Fruit fly (Drosophila melanogaster) whole organism, embryonic: ENCODE measurements around the gene CG32066.

Source experiments
- Adf1 ChIP-seq: fragments of 200-800 bp; sonication (Bioruptor generic); IDR thresholded peaks from 2 replicates; pipeline ENCODE4 v1.3.6; 2022; ENCODE audit warnings: missing biosample characterization, missing genetic modification characterization
- Antp ChIP-seq: fragments of 200-800 bp; sonication (Bioruptor generic); optimal IDR thresholded peaks from 3 replicates; lab custom pipeline; 2016; ENCODE audit warnings: missing biosample characterization, missing genetic modification characterization
- Bgb ChIP-seq: fragments of 200-800 bp; sonication (Bioruptor generic); IDR thresholded peaks from 2 replicates; pipeline ENCODE4 v1.3.6; 2022; ENCODE audit warnings: missing biosample characterization, missing genetic modification characterization; ENCODE audit not compliant: partially characterized antibody
- CG11247 ChIP-seq: fragments of 200-800 bp; sonication (Bioruptor generic); IDR thresholded peaks from 2 replicates; pipeline ENCODE4 v1.3.6; 2022; ENCODE audit warnings: missing biosample characterization, missing genetic modification characterization
- CG11695 ChIP-seq: fragments of 200-800 bp; sonication (Bioruptor generic); IDR thresholded peaks from 3 replicates; pipeline ENCODE4 v1.3.6; 2022; ENCODE audit warnings: missing biosample characterization, missing genetic modification characterization
- CG11723 ChIP-seq: fragments of 200-800 bp; sonication (Bioruptor generic); optimal IDR thresholded peaks from 2 replicates; lab custom pipeline; 2017; ENCODE audit warnings: missing biosample characterization, mild to moderate bottlenecking, missing genetic modification characterization
- CG12942 ChIP-seq: fragments of 200-800 bp; sonication (Bioruptor generic); optimal IDR thresholded peaks from 3 replicates; lab custom pipeline; 2016; ENCODE audit warnings: missing biosample characterization, missing genetic modification characterization
- CG17359 ChIP-seq: fragments of 200-800 bp; sonication (Bioruptor generic); optimal IDR thresholded peaks from 3 replicates; lab custom pipeline; 2018; ENCODE audit warnings: missing biosample characterization, mild to moderate bottlenecking, missing genetic modification characterization, moderate library complexity
- CG1792 ChIP-seq: fragments of 200-800 bp; sonication (Bioruptor generic); optimal IDR thresholded peaks from 2 replicates; lab custom pipeline; 2016; ENCODE audit warnings: missing biosample characterization, missing genetic modification characterization
- CG31224 ChIP-seq: fragments of 200-800 bp; sonication (Bioruptor generic); IDR thresholded peaks from 2 replicates; pipeline ENCODE4 v1.3.6; 2022; ENCODE audit warnings: missing biosample characterization, missing genetic modification characterization
- CG31388 ChIP-seq: fragments of 200-800 bp; sonication (Bioruptor generic); optimal IDR thresholded peaks from 2 replicates; lab custom pipeline; 2016; ENCODE audit warnings: missing biosample characterization, missing genetic modification characterization
- CG3163 ChIP-seq: fragments of 200-800 bp; sonication (Bioruptor generic); optimal IDR thresholded peaks from 3 replicates; lab custom pipeline; 2016; ENCODE audit warnings: missing biosample characterization, missing genetic modification characterization
- CG32532 ChIP-seq: fragments of 200-800 bp; sonication (Bioruptor generic); IDR thresholded peaks from 2 replicates; pipeline ENCODE4 v1.3.6; 2022; ENCODE audit warnings: missing biosample characterization, missing genetic modification characterization
- CG33213 ChIP-seq: fragments of 200-800 bp; sonication (Bioruptor generic); optimal IDR thresholded peaks from 3 replicates; lab custom pipeline; 2016; ENCODE audit warnings: missing biosample characterization, missing genetic modification characterization
- CG5180 ChIP-seq: fragments of 200-800 bp; sonication (Bioruptor generic); optimal IDR thresholded peaks from 3 replicates; lab custom pipeline; 2017; ENCODE audit warnings: missing biosample characterization, missing genetic modification characterization, mild to moderate bottlenecking, moderate library complexity, missing genetic modification reagents
- CG6683 ChIP-seq: fragments of 200-800 bp; sonication (Bioruptor generic); optimal IDR thresholded peaks from 2 replicates; lab custom pipeline; 2017; ENCODE audit warnings: missing biosample characterization, mild to moderate bottlenecking, missing genetic modification characterization, missing genetic modification reagents
- CG8290 ChIP-seq, 3 experiments: fragments of 200-800 bp; sonication (Bioruptor generic); optimal IDR thresholded peaks; 2 replicates each; lab custom pipeline; 2016 to 2019; ENCODE audit warnings: missing biosample characterization in 3 of 3, missing genetic modification characterization in 3 of 3, mild to moderate bottlenecking in 2 of 3, moderate library complexity in 1 of 3
- Drgx ChIP-seq: fragments of 200-800 bp; sonication (Bioruptor generic); IDR thresholded peaks from 2 replicates; pipeline ENCODE4 v1.3.6; 2022; ENCODE audit warnings: missing biosample characterization, missing genetic modification characterization
- Ets97D ChIP-seq: fragments of 200-800 bp; sonication (Bioruptor generic); optimal IDR thresholded peaks from 3 replicates; lab custom pipeline; 2016; ENCODE audit warnings: missing biosample characterization, missing genetic modification characterization
- H2.0 ChIP-seq: fragments of 200-800 bp; sonication (Bioruptor generic); IDR thresholded peaks from 2 replicates; pipeline ENCODE4 v1.3.6; 2022; ENCODE audit warnings: missing biosample characterization, missing genetic modification characterization
- HmgZ ChIP-seq: fragments of 200-800 bp; sonication (Bioruptor generic); optimal IDR thresholded peaks from 2 replicates; lab custom pipeline; 2018; ENCODE audit warnings: missing biosample characterization, mild to moderate bottlenecking, missing genetic modification characterization
- Hsf ChIP-seq: fragments of 200-800 bp; sonication (Bioruptor generic); optimal IDR thresholded peaks from 3 replicates; lab custom pipeline; 2016; ENCODE audit warnings: missing biosample characterization, missing genetic modification characterization
- MBD-R2 ChIP-seq: fragments of 200-800 bp; sonication (Bioruptor generic); IDR thresholded peaks from 2 replicates; pipeline ENCODE4 v1.3.6; 2022; ENCODE audit warnings: missing biosample characterization, missing genetic modification characterization
- MESR4 ChIP-seq: fragments of 200-800 bp; sonication (Bioruptor generic); optimal IDR thresholded peaks from 2 replicates; lab custom pipeline; 2018; ENCODE audit warnings: missing biosample characterization, mild to moderate bottlenecking, missing genetic modification characterization, moderate library complexity
- Mad ChIP-seq: fragments of 200-800 bp; sonication (Bioruptor generic); optimal IDR thresholded peaks from 2 replicates; lab custom pipeline; 2016; ENCODE audit warnings: missing biosample characterization, missing genetic modification characterization
- Meics ChIP-seq: fragments of 200-800 bp; sonication (Bioruptor generic); optimal IDR thresholded peaks from 2 replicates; lab custom pipeline; 2017; ENCODE audit warnings: missing biosample characterization, mild to moderate bottlenecking, missing genetic modification characterization
- Myb ChIP-seq: fragments of 200-800 bp; sonication (Bioruptor generic); optimal IDR thresholded peaks from 2 replicates; lab custom pipeline; 2016; ENCODE audit warnings: missing biosample characterization, missing genetic modification characterization
- Sox100B ChIP-seq: fragments of 200-800 bp; sonication (Bioruptor generic); optimal IDR thresholded peaks from 3 replicates; lab custom pipeline; 2018; ENCODE audit warnings: missing biosample characterization, mild to moderate bottlenecking, missing genetic modification characterization
- Ssrp ChIP-seq: fragments of 200-800 bp; sonication (Bioruptor generic); optimal IDR thresholded peaks from 2 replicates; lab custom pipeline; 2018; ENCODE audit warnings: missing biosample characterization, mild to moderate bottlenecking, missing genetic modification characterization, moderate library complexity
- Xrp1 ChIP-seq: fragments of 200-800 bp; sonication (Bioruptor generic); IDR thresholded peaks from 2 replicates; pipeline ENCODE4 v1.3.6; 2022; ENCODE audit warnings: missing biosample characterization, missing genetic modification characterization
- abd-A ChIP-seq: fragments of 200-800 bp; sonication (Bioruptor generic); optimal IDR thresholded peaks from 3 replicates; lab custom pipeline; 2019; ENCODE audit warnings: missing biosample characterization, mild to moderate bottlenecking, missing genetic modification characterization, moderate library complexity
- bbx ChIP-seq: fragments of 200-800 bp; sonication (Bioruptor generic); IDR thresholded peaks from 2 replicates; pipeline ENCODE4 v1.3.6; 2022; ENCODE audit warnings: missing biosample characterization, missing genetic modification characterization; ENCODE audit not compliant: partially characterized antibody
- crp ChIP-seq, 2 experiments: fragments of 200-800 bp; sonication (Bioruptor generic); optimal IDR thresholded peaks; 2 replicates in 1 of 2; 3 replicates in 1 of 2; lab custom pipeline; 2017; ENCODE audit warnings: missing biosample characterization in 2 of 2, missing genetic modification characterization in 2 of 2, mild to moderate bottlenecking in 1 of 2, moderate library complexity in 1 of 2
- cwo ChIP-seq: fragments of 200-800 bp; sonication (Bioruptor generic); optimal IDR thresholded peaks from 3 replicates; lab custom pipeline; 2017; ENCODE audit warnings: missing biosample characterization, missing genetic modification characterization, mild to moderate bottlenecking, moderate library complexity, missing genetic modification reagents
- disco-r ChIP-seq: fragments of 200-800 bp; sonication (Bioruptor generic); optimal IDR thresholded peaks from 2 replicates; lab custom pipeline; 2016; ENCODE audit warnings: missing biosample characterization, missing genetic modification characterization
- eyg ChIP-seq: fragments of 200-800 bp; sonication (Bioruptor generic); optimal IDR thresholded peaks from 3 replicates; lab custom pipeline; 2016; ENCODE audit warnings: missing biosample characterization, missing genetic modification characterization
- ham ChIP-seq: fragments of 200-800 bp; sonication (Bioruptor generic); IDR thresholded peaks from 2 replicates; pipeline ENCODE4 v1.3.6; 2022; ENCODE audit warnings: missing biosample characterization, missing genetic modification characterization
- jigr1 ChIP-seq: fragments of 200-800 bp; sonication (Bioruptor generic); IDR thresholded peaks from 3 replicates; pipeline ENCODE4 v1.3.6; 2022; ENCODE audit warnings: missing biosample characterization, missing genetic modification characterization
- kah ChIP-seq: fragments of 200-800 bp; sonication (Bioruptor generic); optimal IDR thresholded peaks from 2 replicates; lab custom pipeline; 2018; ENCODE audit warnings: missing biosample characterization, mild to moderate bottlenecking, missing genetic modification characterization
- mam ChIP-seq: fragments of 200-800 bp; sonication (Bioruptor generic); optimal IDR thresholded peaks from 3 replicates; lab custom pipeline; 2016; ENCODE audit warnings: missing biosample characterization, missing genetic modification characterization
- org-1 ChIP-seq: fragments of 200-800 bp; sonication (Bioruptor generic); optimal IDR thresholded peaks from 2 replicates; lab custom pipeline; 2017; ENCODE audit warnings: missing biosample characterization, missing genetic modification characterization
- pan ChIP-seq, 4 experiments: fragments of >200 bp in 3 of 4; fragments of 200-800 bp in 1 of 4; sonication (Bioruptor generic) in 1 of 4; optimal IDR thresholded peaks in 3 of 4; IDR thresholded peaks in 1 of 4; 2 replicates each; pipeline versions ENCODE4 v1.3.6 to Lab custom; 2017 to 2022; ENCODE audit warnings: missing biosample characterization in 2 of 4, missing genetic modification characterization in 2 of 4, mixed read lengths in 1 of 4
- pfk ChIP-seq: fragments of 200-800 bp; sonication (Bioruptor generic); optimal IDR thresholded peaks from 2 replicates; lab custom pipeline; 2018; ENCODE audit warnings: missing biosample characterization, mild to moderate bottlenecking, missing genetic modification characterization, moderate library complexity
- repo ChIP-seq: fragments of 200-800 bp; sonication (Bioruptor generic); optimal IDR thresholded peaks from 2 replicates; lab custom pipeline; 2016; ENCODE audit warnings: missing biosample characterization, missing genetic modification characterization
- sens-2 ChIP-seq: fragments of 200-800 bp; sonication (Bioruptor generic); IDR thresholded peaks from 2 replicates; pipeline ENCODE4 v1.3.6; 2022; ENCODE audit warnings: missing biosample characterization, missing genetic modification characterization
- tna ChIP-seq: fragments of 200-800 bp; sonication (Bioruptor generic); IDR thresholded peaks from 2 replicates; pipeline ENCODE4 v1.3.6; 2022; ENCODE audit warnings: missing biosample characterization, missing genetic modification characterization; ENCODE audit not compliant: partially characterized antibody
- twi ChIP-seq: fragments of 200-800 bp; optimal IDR thresholded peaks from 2 replicates; lab custom pipeline; 2019; ENCODE audit warnings: missing biosample characterization, mild to moderate bottlenecking, missing genetic modification characterization, moderate library complexity
- unc-4 ChIP-seq: fragments of 200-800 bp; sonication (Bioruptor generic); IDR thresholded peaks from 2 replicates; pipeline ENCODE4 v1.3.6; 2022; ENCODE audit warnings: missing biosample characterization, missing genetic modification characterization; ENCODE audit not compliant: partially characterized antibody
- wor ChIP-seq: fragments of 200-800 bp; sonication (Bioruptor generic); IDR thresholded peaks from 2 replicates; pipeline ENCODE4 v1.3.6; 2022; ENCODE audit warnings: missing biosample characterization, missing genetic modification characterization

The CG32066 gene

dm6 chr3L:10637819-10638218, 23.0 kb downstream of the CG32066 start, which contains the start of gene Cnep1r2 (continued):
- peak; percentile 70 for TF ChIP-seq Adf1 (GFP tag; lab: Robert Waterston, UW)
- peak; percentile 33 for TF ChIP-seq repo (GFP tag; lab: Kevin White, UChicago)
- TF ChIP-seq bbx, result 0 out of 2 replicates have a peak, but pooled peaks have one; percentile 20
- peak; percentile 98 for TF ChIP-seq Xrp1
- no peak for TF ChIP-seq tna (GFP tag; lab: Robert Waterston, UW)
- peak; percentile 87 for TF ChIP-seq CG11723 (GFP tag; lab: Kevin White, UChicago)
- TF ChIP-seq unc-4 (GFP tag; lab: Robert Waterston, UW), result no peak
- TF ChIP-seq CG31388 (GFP tag; lab: Kevin White, UChicago), result peak; percentile 70
- TF ChIP-seq eyg (GFP tag; lab: Kevin White, UChicago), result no peak
- no peak for TF ChIP-seq abd-A (tag; lab: Kevin White, UChicago)
- peak; percentile 59 for TF ChIP-seq pfk (GFP tag; lab: Kevin White, UChicago)
- TF ChIP-seq Hsf (GFP tag; lab: Kevin White, UChicago), result peak; percentile 79
- TF ChIP-seq MESR4 (GFP tag; lab: Kevin White, UChicago), result no peak
- peak; percentile 93 for TF ChIP-seq CG12942 (GFP tag; lab: Kevin White, UChicago)
- peak; percentile 38 for TF ChIP-seq CG3163 (GFP tag; lab: Kevin White, UChicago)
- peak in 1 of 2 experiments; percentile 65 for TF ChIP-seq crp (GFP tag; optimal IDR thresholded peaks at IDR 0.05; lab: Kevin White, UChicago)
- peak; percentile 89 for TF ChIP-seq CG6683 (GFP tag; lab: Kevin White, UChicago)
- peak; percentile 96 for TF ChIP-seq Meics (GFP tag; lab: Kevin White, UChicago)
- peak; percentile 72; the same call in 1 of the 2 replicates for TF ChIP-seq sens-2 (GFP tag; lab: Robert Waterston, UW)
- peak; percentile 47 for TF ChIP-seq Myb (GFP tag; lab: Kevin White, UChicago)
- peak; percentile 75; the same call in 1 of the 2 replicates for TF ChIP-seq ham (GFP tag; lab: Robert Waterston, UW)
- TF ChIP-seq Sox100B, result peak; percentile 94
- TF ChIP-seq wor (GFP tag; lab: Robert Waterston, UW), result peak; percentile 94
- no peak for TF ChIP-seq pan (optimal IDR thresholded peaks at IDR 0.05; lab: Kevin White, UChicago)
- TF ChIP-seq pan (GFP tag; optimal IDR thresholded peaks at IDR 0.05 in 1 of 2, IDR thresholded peaks at IDR 0.05 in 1 of 2), result peak in 1 of 2 experiments; percentile 96
- peak; percentile 94 for TF ChIP-seq H2.0 (GFP tag; lab: Robert Waterston, UW)
- peak; percentile 92 for TF ChIP-seq Drgx (GFP tag; lab: Robert Waterston, UW)
- peak; percentile 16 for TF ChIP-seq CG1792 (GFP tag; lab: Kevin White, UChicago)
- TF ChIP-seq jigr1 (GFP tag; lab: Robert Waterston, UW), result peak; percentile 87; the same call in 2 of the 3 replicates
- peak; percentile 93 for TF ChIP-seq CG31224 (GFP tag; lab: Robert Waterston, UW)
- TF ChIP-seq CG33213, result peak; percentile 31
- TF ChIP-seq org-1, result peak; percentile 79
- peak; percentile 92 for TF ChIP-seq CG11247 (GFP tag; lab: Robert Waterston, UW)
- TF ChIP-seq CG32532, result peak; percentile 96
- TF ChIP-seq MBD-R2 (GFP tag; lab: Robert Waterston, UW), result peak; percentile 93
- TF ChIP-seq kah, result peak; percentile 84
- no peak for TF ChIP-seq disco-r
- peak; percentile 98 for TF ChIP-seq Ssrp (tag; lab: Kevin White, UChicago)
- TF ChIP-seq twi (tag; lab: Kevin White, UChicago), result peak; percentile 97
- peak; percentile 73 for TF ChIP-seq CG5180 (GFP tag; lab: Kevin White, UChicago)
- peak; percentile 82 for TF ChIP-seq mam
- TF ChIP-seq Bgb, result no peak
- TF ChIP-seq CG17359 (tag; lab: Kevin White, UChicago), result peak; percentile 96
- TF ChIP-seq Antp (GFP tag; lab: Kevin White, UChicago), result peak; percentile 66
- peak; percentile 93 for TF ChIP-seq HmgZ (tag; lab: Kevin White, UChicago)
- peak; percentile 93 for TF ChIP-seq CG8290 (GFP tag; optimal IDR thresholded peaks at IDR 0.05; lab: Kevin White, UChicago)
- peak in 1 of 2 experiments; percentile 16 for TF ChIP-seq CG8290 (tag; optimal IDR thresholded peaks at IDR 0.05; lab: Kevin White, UChicago)
- TF ChIP-seq cwo (GFP tag; lab: Kevin White, UChicago), result peak; percentile 87
- TF ChIP-seq CG11695, result peak; percentile 97
- peak; percentile 65 for TF ChIP-seq Mad (GFP tag; lab: Kevin White, UChicago)
- TF ChIP-seq Ets97D (GFP tag; lab: Kevin White, UChicago), result peak; percentile 44
